Worm (Caenorhabditis elegans): ENCODE results near the gene F54H5.14.

- TF ChIP-seq unc-62 (GFP tag; optimal IDR thresholded peaks at IDR 0.05), result no peak
- no peak for TF ChIP-seq nhr-237 (tag; optimal IDR thresholded peaks at IDR 0.05)
- no peak for TF ChIP-seq skn-1 (tag; optimal IDR thresholded peaks at IDR 0.05)
- TF ChIP-seq zag-1 (tag; optimal IDR thresholded peaks at IDR 0.05), result no peak
- TF ChIP-seq hmg-11 (tag; optimal IDR thresholded peaks at IDR 0.05), result no peak
- TF ChIP-seq ztf-11 (tag; optimal IDR thresholded peaks at IDR 0.05), result no peak
- TF ChIP-seq snpc-4 (tag; optimal IDR thresholded peaks at IDR 0.05), result no peak
- TF ChIP-seq aly-2 (tag; optimal IDR thresholded peaks at IDR 0.05), result no peak
Observed at ce11 chrII:6637854-6638253, 12.7 kb upstream of the F54H5.14 start.

Measured in whole organism, L3 larva.